Fruit fly (Drosophila melanogaster) whole organism, embryonic: ENCODE measurements around the gene MED28.

Experiments used
- CG10321 ChIP-seq: fragments of 200-800 bp; sonication (Bioruptor generic); IDR thresholded peaks from 2 replicates; pipeline ENCODE4 v1.3.6; 2022; ENCODE audit warnings: missing biosample characterization, missing genetic modification characterization
- CG10431 ChIP-seq: fragments of 200-800 bp; sonication (Bioruptor generic); optimal IDR thresholded peaks from 3 replicates; lab custom pipeline; 2018; ENCODE audit warnings: missing biosample characterization, mild to moderate bottlenecking, missing genetic modification characterization
- CG11085 ChIP-seq: fragments of 200-800 bp; sonication (Bioruptor generic); IDR thresholded peaks from 2 replicates; pipeline ENCODE4 v1.3.6; 2022; ENCODE audit warnings: missing biosample characterization, missing genetic modification characterization
- CG11093 ChIP-seq: fragments of 200-800 bp; sonication (Bioruptor generic); IDR thresholded peaks from 3 replicates; pipeline ENCODE4 v1.3.6; 2022; ENCODE audit warnings: missing biosample characterization, missing genetic modification characterization
- CG11398 ChIP-seq: fragments of 200-800 bp; sonication (Bioruptor generic); optimal IDR thresholded peaks from 2 replicates; lab custom pipeline; 2016; ENCODE audit warnings: missing biosample characterization, missing genetic modification characterization
- CG11560 ChIP-seq: fragments of 200-800 bp; sonication (Bioruptor generic); IDR thresholded peaks from 3 replicates; pipeline ENCODE4 v1.3.6; 2022; ENCODE audit warnings: missing biosample characterization, missing genetic modification characterization
- CG12299 ChIP-seq: fragments of 200-800 bp; sonication (Bioruptor generic); optimal IDR thresholded peaks from 2 replicates; lab custom pipeline; 2018; ENCODE audit warnings: missing biosample characterization, mild to moderate bottlenecking, missing genetic modification characterization
- CG12769 ChIP-seq: fragments of 200-800 bp; sonication (Bioruptor generic); optimal IDR thresholded peaks from 2 replicates; lab custom pipeline; 2019; ENCODE audit warnings: missing biosample characterization, mild to moderate bottlenecking, missing genetic modification characterization, moderate library complexity
- CG15479 ChIP-seq: fragments of 200-800 bp; sonication (Bioruptor generic); optimal IDR thresholded peaks from 3 replicates; lab custom pipeline; 2019; ENCODE audit warnings: missing biosample characterization, mild to moderate bottlenecking, missing genetic modification characterization, moderate library complexity
- CG17186 ChIP-seq: fragments of 200-800 bp; sonication (Bioruptor generic); optimal IDR thresholded peaks from 3 replicates; lab custom pipeline; 2017; ENCODE audit warnings: missing biosample characterization, missing genetic modification reagents, missing genetic modification characterization
- CG17829 ChIP-seq: fragments of 200-800 bp; optimal IDR thresholded peaks from 2 replicates; lab custom pipeline; 2019; ENCODE audit warnings: missing biosample characterization, mild to moderate bottlenecking, missing genetic modification characterization, moderate library complexity
- CG2116 ChIP-seq: fragments of 200-800 bp; sonication (Bioruptor generic); optimal IDR thresholded peaks from 3 replicates; lab custom pipeline; 2018; ENCODE audit warnings: missing biosample characterization, mild to moderate bottlenecking, missing genetic modification characterization
- CG2199 ChIP-seq: fragments of 200-800 bp; sonication (Bioruptor generic); IDR thresholded peaks from 3 replicates; pipeline ENCODE4 v1.3.6; 2022; ENCODE audit warnings: missing biosample characterization, missing genetic modification characterization
- CG30431 ChIP-seq: fragments of 200-800 bp; sonication (Bioruptor generic); optimal IDR thresholded peaks from 2 replicates; lab custom pipeline; 2017; ENCODE audit warnings: missing biosample characterization, missing genetic modification characterization
- CG34422 ChIP-seq: fragments of 200-800 bp; sonication (Bioruptor generic); IDR thresholded peaks from 3 replicates; pipeline ENCODE4 v1.3.6; 2022; ENCODE audit warnings: missing biosample characterization, missing genetic modification characterization
- CG3726 ChIP-seq: fragments of 200-800 bp; sonication (Bioruptor generic); IDR thresholded peaks from 3 replicates; pipeline ENCODE4, ENCODE4 v1.3.6; 2022; ENCODE audit warnings: missing biosample characterization, missing genetic modification characterization
- CG3995 ChIP-seq: fragments of 200-800 bp; sonication (Bioruptor generic); optimal IDR thresholded peaks from 3 replicates; lab custom pipeline; 2016; ENCODE audit warnings: missing biosample characterization, missing genetic modification characterization
- CG4282 ChIP-seq: fragments of 200-800 bp; sonication (Bioruptor generic); optimal IDR thresholded peaks from 2 replicates; lab custom pipeline; 2016; ENCODE audit warnings: missing biosample characterization, missing genetic modification characterization
- CG4617 ChIP-seq: fragments of 200-800 bp; sonication (Bioruptor generic); optimal IDR thresholded peaks from 3 replicates; lab custom pipeline; 2016; ENCODE audit warnings: missing biosample characterization, missing genetic modification characterization, borderline replicate concordance
- CG4730 ChIP-seq: fragments of 200-800 bp; sonication (Bioruptor generic); IDR thresholded peaks from 2 replicates; pipeline ENCODE4 v1.3.6; 2022; ENCODE audit warnings: missing biosample characterization, missing genetic modification characterization
- CG6654 ChIP-seq: fragments of 200-800 bp; sonication (Bioruptor generic); optimal IDR thresholded peaks from 2 replicates; lab custom pipeline; 2017; ENCODE audit warnings: missing biosample characterization, mild to moderate bottlenecking, missing genetic modification characterization
- CG7357 ChIP-seq: fragments of 200-800 bp; sonication (Bioruptor generic); IDR thresholded peaks from 3 replicates; pipeline ENCODE4 v1.3.6; 2022; ENCODE audit warnings: missing biosample characterization, missing genetic modification characterization
- CG7963 ChIP-seq: fragments of 200-800 bp; sonication (Bioruptor generic); IDR thresholded peaks from 3 replicates; pipeline ENCODE4 v1.3.6; 2022; ENCODE audit warnings: missing biosample characterization, missing genetic modification characterization; ENCODE audit not compliant: partially characterized antibody
- Dbx ChIP-seq: fragments of 200-800 bp; sonication (Bioruptor generic); IDR thresholded peaks from 3 replicates; pipeline ENCODE4 v1.3.6; 2022; ENCODE audit warnings: missing biosample characterization, missing genetic modification characterization
- E2f1 ChIP-seq: fragments of 200-800 bp; sonication (Bioruptor generic); IDR thresholded peaks from 2 replicates; pipeline ENCODE4 v1.3.6; 2022; ENCODE audit warnings: missing biosample characterization, missing genetic modification characterization
- ERR ChIP-seq: fragments of 200-800 bp; sonication (Bioruptor generic); optimal IDR thresholded peaks from 2 replicates; lab custom pipeline; 2016; ENCODE audit warnings: missing biosample characterization, missing genetic modification characterization
- Ets97D ChIP-seq: fragments of 200-800 bp; sonication (Bioruptor generic); optimal IDR thresholded peaks from 3 replicates; lab custom pipeline; 2016; ENCODE audit warnings: missing biosample characterization, missing genetic modification characterization
- Mrtf ChIP-seq: fragments of 200-800 bp; sonication (Bioruptor generic); IDR thresholded peaks from 3 replicates; pipeline ENCODE4 v1.3.6; 2022; ENCODE audit warnings: missing biosample characterization, missing genetic modification characterization
- NK7.1 ChIP-seq: fragments of 200-800 bp; sonication (Bioruptor generic); optimal IDR thresholded peaks from 3 replicates; lab custom pipeline; 2016; ENCODE audit warnings: missing biosample characterization, missing genetic modification characterization
- Sox102F ChIP-seq: fragments of 200-800 bp; sonication (Bioruptor generic); optimal IDR thresholded peaks from 2 replicates; lab custom pipeline; 2018; ENCODE audit warnings: missing biosample characterization, mild to moderate bottlenecking, missing genetic modification characterization, moderate library complexity
- ac ChIP-seq: fragments of 200-800 bp; sonication (Bioruptor generic); optimal IDR thresholded peaks from 3 replicates; lab custom pipeline; 2017; ENCODE audit warnings: missing biosample characterization, mild to moderate bottlenecking, missing genetic modification characterization
- ap ChIP-seq: fragments of 200-800 bp; sonication (Bioruptor generic); IDR thresholded peaks from 2 replicates; pipeline ENCODE4 v1.3.6; 2022; ENCODE audit warnings: missing biosample characterization, missing genetic modification characterization
- bab2 ChIP-seq: fragments of 200-800 bp; sonication (Bioruptor generic); optimal IDR thresholded peaks from 2 replicates; lab custom pipeline; 2016; ENCODE audit warnings: missing biosample characterization, missing genetic modification characterization
- btn ChIP-seq: fragments of 200-800 bp; sonication (Bioruptor generic); optimal IDR thresholded peaks from 2 replicates; lab custom pipeline; 2016; ENCODE audit warnings: missing biosample characterization, missing genetic modification characterization
- dimm ChIP-seq: fragments of 200-800 bp; sonication (Bioruptor generic); IDR thresholded peaks from 2 replicates; pipeline ENCODE4 v1.3.6; 2022; ENCODE audit warnings: missing biosample characterization, missing genetic modification characterization
- en ChIP-seq: fragments of 200-800 bp; sonication (Bioruptor generic); optimal IDR thresholded peaks from 2 replicates; lab custom pipeline; 2016; ENCODE audit warnings: missing biosample characterization, missing genetic modification characterization
- inv ChIP-seq: fragments of 200-800 bp; sonication (Bioruptor generic); IDR thresholded peaks from 2 replicates; pipeline ENCODE4 v1.3.6; 2022; ENCODE audit warnings: missing biosample characterization, missing genetic modification characterization; ENCODE audit not compliant: partially characterized antibody
- lov ChIP-seq, 2 experiments: fragments of 200-800 bp in 1 of 2; fragments of >200 bp in 1 of 2; sonication (Bioruptor generic) in 1 of 2; IDR thresholded peaks in 1 of 2; optimal IDR thresholded peaks in 1 of 2; 2 replicates in 1 of 2; 3 replicates in 1 of 2; pipeline versions ENCODE4 v1.3.6 to Lab custom; 2017 to 2022; ENCODE audit warnings: missing biosample characterization in 1 of 2, missing genetic modification characterization in 1 of 2
- nerfin-2 ChIP-seq: fragments of 200-800 bp; sonication (Bioruptor generic); IDR thresholded peaks from 2 replicates; pipeline ENCODE4 v1.3.6; 2022; ENCODE audit warnings: missing biosample characterization, missing genetic modification characterization; ENCODE audit not compliant: partially characterized antibody
- oc ChIP-seq: fragments of 200-800 bp; sonication (Bioruptor generic); optimal IDR thresholded peaks from 2 replicates; lab custom pipeline; 2018; ENCODE audit warnings: missing biosample characterization, mild to moderate bottlenecking, missing genetic modification characterization, moderate library complexity
- pnt ChIP-seq: fragments of 200-800 bp; sonication (Bioruptor generic); optimal IDR thresholded peaks from 3 replicates; lab custom pipeline; 2016; ENCODE audit warnings: missing biosample characterization, missing genetic modification characterization
- pros ChIP-seq: fragments of 200-800 bp; sonication (Bioruptor generic); optimal IDR thresholded peaks from 3 replicates; lab custom pipeline; 2019; ENCODE audit warnings: missing biosample characterization, mild to moderate bottlenecking, missing genetic modification characterization, moderate library complexity
- ranshi ChIP-seq: fragments of 200-800 bp; sonication (Bioruptor generic); IDR thresholded peaks from 2 replicates; pipeline ENCODE4 v1.3.6; 2022; ENCODE audit warnings: missing biosample characterization, missing genetic modification characterization
- sisA ChIP-seq: fragments of 200-800 bp; sonication (Bioruptor generic); IDR thresholded peaks from 2 replicates; pipeline ENCODE4 v1.3.6; 2022; ENCODE audit warnings: missing biosample characterization, missing genetic modification characterization
- tll ChIP-seq, 2 experiments: fragments of 200-800 bp in 1 of 2; fragments of >200 bp in 1 of 2; sonication (Bioruptor generic) in 1 of 2; optimal IDR thresholded peaks; 2 replicates each; lab custom pipeline; 2017 to 2019; ENCODE audit warnings: missing biosample characterization in 2 of 2, missing genetic modification characterization in 2 of 2, mild to moderate bottlenecking in 1 of 2, moderate library complexity in 1 of 2
- ttk ChIP-seq: fragments of 200-800 bp; sonication (Bioruptor generic); IDR thresholded peaks from 2 replicates; pipeline ENCODE4 v2.1.2; 2022; ENCODE audit warnings: missing biosample characterization, missing genetic modification characterization
- usp ChIP-seq: fragments of >200 bp; optimal IDR thresholded peaks from 2 replicates; lab custom pipeline; 2017; ENCODE audit warnings: missing biosample characterization, missing genetic modification characterization
- zfh2 ChIP-seq: fragments of 200-800 bp; sonication (Bioruptor generic); optimal IDR thresholded peaks from 2 replicates; lab custom pipeline; 2016; ENCODE audit warnings: missing biosample characterization, missing genetic modification characterization

Gene MED28

DNA sequence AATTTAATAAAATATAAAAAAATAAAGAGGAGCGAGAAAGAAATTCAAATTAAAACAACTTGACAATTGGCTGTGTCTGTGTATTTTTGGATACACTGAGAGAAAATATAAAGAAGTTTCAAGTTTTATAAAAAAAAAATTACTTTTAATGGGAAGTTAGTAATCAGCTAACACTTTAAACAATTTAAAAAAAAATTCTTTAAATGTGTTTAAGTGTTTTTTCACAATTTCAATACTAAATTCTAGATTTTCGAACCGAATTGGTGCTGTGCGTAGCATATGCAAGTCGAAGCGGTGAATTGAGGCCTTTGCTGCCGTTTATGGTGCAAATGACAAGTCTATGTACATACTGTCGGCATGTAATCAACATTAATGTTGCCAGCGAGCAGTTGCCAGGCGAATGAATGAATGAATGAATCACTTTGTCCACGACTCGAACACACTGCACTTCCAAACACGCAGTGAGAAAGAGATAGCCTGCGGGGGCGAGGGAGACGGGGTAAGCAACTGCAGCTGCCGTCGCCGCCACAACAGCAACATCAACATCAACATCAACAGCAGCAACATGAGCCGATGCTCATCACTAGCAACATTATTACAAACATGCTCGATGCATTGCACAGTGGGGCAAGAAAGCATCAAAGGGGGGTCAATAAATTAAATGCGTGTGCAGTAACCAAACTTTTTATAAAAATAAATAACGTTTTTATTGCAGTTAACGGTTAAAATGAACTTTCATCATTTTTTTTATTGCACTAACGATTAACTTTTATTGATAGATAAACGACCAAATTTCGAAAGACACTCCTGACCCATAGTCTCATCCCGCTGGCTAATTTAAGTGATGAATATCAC, 31.0 kb upstream of the MED28 start (continued):
- TF ChIP-seq inv (no peak), CG30431 (GFP tag; lab: Kevin White, UChicago) (peak; percentile 72), CG17829 (tag; lab: Kevin White, UChicago) (peak; percentile 86), sisA (GFP tag; lab: Robert Waterston, UW) (no peak; the same call in 1 of the 2 replicates), Dbx (GFP tag; lab: Robert Waterston, UW) (no peak), CG11398 (GFP tag; lab: Kevin White, UChicago) (peak; percentile 27), Mrtf (GFP tag; lab: Robert Waterston, UW) (peak; percentile 46; the same call in 1 of the 3 replicates), en (GFP tag; lab: Kevin White, UChicago) (no peak), ttk (GFP tag; lab: Robert Waterston, UW) (0 out of 2 replicates have a peak, but pooled peaks have one; percentile 69), CG11093 (GFP tag; lab: Robert Waterston, UW) (peak; percentile 68), CG4617 (GFP tag; lab: Kevin White, UChicago) (peak; percentile 29), CG11085 (GFP tag; lab: Robert Waterston, UW) (no peak), pros (GFP tag; lab: Kevin White, UChicago) (no peak), Sox102F (GFP tag; lab: Kevin White, UChicago) (peak; percentile 83), CG6654 (GFP tag; lab: Kevin White, UChicago) (peak; percentile 57), CG12299 (tag; lab: Kevin White, UChicago) (no peak), CG3995 (GFP tag; lab: Kevin White, UChicago) (no peak), CG3726 (GFP tag; lab: Robert Waterston, UW) (peak; percentile 70; the same call in 2 of the 3 replicates), ERR (GFP tag; lab: Kevin White, UChicago) (no peak), dimm (peak; percentile 55), CG4730 (GFP tag; lab: Robert Waterston, UW) (no peak), CG17186 (GFP tag; lab: Kevin White, UChicago) (no peak), usp (GFP tag; lab: Kevin White, UChicago) (no peak), CG4282 (peak; percentile 82), CG2199 (GFP tag; lab: Robert Waterston, UW) (peak; percentile 93), btn (GFP tag; lab: Kevin White, UChicago) (peak; percentile 34), bab2 (GFP tag; lab: Kevin White, UChicago) (peak; percentile 35), ranshi (GFP tag; lab: Robert Waterston, UW) (peak; percentile 24; the same call in 1 of the 2 replicates), CG10431 (GFP tag; lab: Kevin White, UChicago) (peak; percentile 29), ac (peak; percentile 41), CG10321 (no peak; the same call in 1 of the 2 replicates), pnt (GFP tag; lab: Kevin White, UChicago) (peak; percentile 40), ap (peak; percentile 50; the same call in 1 of the 2 replicates), zfh2 (GFP tag; lab: Kevin White, UChicago) (no peak), CG2116 (peak; percentile 16), lov (optimal IDR thresholded peaks at IDR 0.05; lab: Kevin White, UChicago) (no peak), lov (GFP tag; IDR thresholded peaks at IDR 0.05; lab: Robert Waterston, UW) (no peak; the same call in 2 of the 3 replicates), E2f1 (GFP tag; lab: Robert Waterston, UW) (peak; percentile 61; the same call in 1 of the 2 replicates), NK7.1 (GFP tag; lab: Kevin White, UChicago) (no peak), CG34422 (GFP tag; lab: Robert Waterston, UW) (peak; percentile 82), nerfin-2 (no peak; the same call in 1 of the 2 replicates), tll (GFP tag; optimal IDR thresholded peaks at IDR 0.05; lab: Kevin White, UChicago) (no peak), CG15479 (GFP tag; lab: Kevin White, UChicago) (no peak), CG7963 (peak; percentile 16; the same call in 1 of the 3 replicates), CG12769 (tag; lab: Kevin White, UChicago) (peak; percentile 24), CG7357 (peak; percentile 39; the same call in 1 of the 3 replicates), CG11560 (tag; lab: Robert Waterston, UW) (peak; percentile 23; the same call in 1 of the 3 replicates), oc (peak; percentile 75), Ets97D (GFP tag; lab: Kevin White, UChicago) (no peak)
